Worm (Caenorhabditis elegans) whole organism, L2 larva: ENCODE data around the gene C17H12.2.

Source experiments
- ceh-82 ChIP-seq: fragments of 150-350 bp; optimal IDR thresholded peaks from 2 replicates; lab custom pipeline; 2014; ENCODE audit warnings: missing biosample characterization, missing genetic modification characterization
- lin-13 ChIP-seq: fragments of 150-350 bp; optimal IDR thresholded peaks from 2 replicates; lab custom pipeline; 2014; ENCODE audit warnings: missing biosample characterization, missing genetic modification reagents, missing genetic modification characterization

DNA sequence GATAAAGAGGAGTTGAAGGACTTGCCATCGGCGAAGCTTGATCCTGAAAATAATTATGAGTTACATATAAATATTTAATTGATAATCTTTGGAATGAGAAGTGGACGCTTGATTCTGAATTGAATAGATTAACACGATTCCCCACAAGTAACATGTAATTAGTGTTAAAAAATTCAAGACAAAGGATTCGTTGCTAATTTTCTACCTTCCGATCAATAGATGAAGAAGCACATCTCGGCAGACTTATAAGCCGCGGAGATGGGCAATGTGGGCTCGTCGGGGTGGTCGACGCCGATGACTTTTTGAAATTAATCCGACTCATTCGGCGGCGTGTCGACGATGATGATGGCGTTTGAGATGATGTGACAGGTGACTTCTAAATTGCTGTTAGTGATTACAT, 43.2 kb downstream of the C17H12.2 start:
- TF ChIP-seq lin-13 (GFP tag; lab: Kevin White, UChicago) (no peak), ceh-82 (tag; lab: Kevin White, UChicago) (no peak)
